Worm (Caenorhabditis elegans): Measurements from ENCODE around the gene F17C8.7.

The F17C8.7 gene

DNA sequence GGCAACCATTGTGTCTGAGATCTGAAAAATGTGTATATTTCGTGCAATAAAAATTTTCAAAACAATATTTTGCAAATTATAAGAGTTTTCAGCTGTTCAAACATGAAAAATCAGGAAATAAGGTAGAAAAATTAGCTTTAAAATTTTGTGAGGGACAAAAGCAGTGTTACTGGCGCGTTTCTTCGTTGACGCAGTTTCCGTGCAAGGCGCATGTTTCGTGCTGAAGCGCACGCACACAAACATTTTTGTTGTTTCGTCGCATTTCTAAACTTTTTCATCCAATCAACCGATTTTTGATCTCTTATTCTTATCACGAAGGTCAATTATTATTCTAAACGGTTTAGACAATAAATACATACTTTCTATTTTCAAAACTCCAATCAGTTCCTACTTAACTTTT, 42.3 kb upstream of the F17C8.7 start, which contains the start of gene nifk-1 (continued):
- TF ChIP-seq ztf-3 (GFP tag; optimal IDR thresholded peaks at IDR 0.05) (no peak), somi-1 (GFP tag; optimal IDR thresholded peaks at IDR 0.05) (no peak), hrde-1 (tag; optimal IDR thresholded peaks at IDR 0.05; ENCODE audit: borderline replicate concordance) (no peak), snpc-3.4 (tag; optimal IDR thresholded peaks at IDR 0.05) (peak; percentile 23), F57C9.4 (tag; optimal IDR thresholded peaks at IDR 0.05) (no peak), nhr-120 (GFP tag; IDR thresholded peaks at IDR 0.05) (no peak), cebp-2 (GFP tag; IDR thresholded peaks at IDR 0.05) (no peak), ZK185.1 (tag; optimal IDR thresholded peaks at IDR 0.05; ENCODE audit: poor library complexity, severe bottlenecking) (peak; percentile 7), aptf-2 (GFP tag; conservative IDR thresholded peaks at IDR 0.05) (no peak), C06A6.2 (GFP tag; conservative IDR thresholded peaks at IDR 0.05) (no peak), ztf-28 (GFP tag; IDR thresholded peaks at IDR 0.05) (no peak), ztf-18 (tag; optimal IDR thresholded peaks at IDR 0.05) (peak; percentile 95), hmg-1.2 (GFP tag; IDR thresholded peaks at IDR 0.05) (no peak; the same call in 1 of the 2 replicates), nfya-1 (tag; optimal IDR thresholded peaks at IDR 0.05; ENCODE audit: borderline replicate concordance, insufficient read depth) (no peak), attf-6 (GFP tag; IDR thresholded peaks at IDR 0.05) (no peak), let-526 (GFP tag; IDR thresholded peaks at IDR 0.05) (no peak), zim-3 (tag; optimal IDR thresholded peaks at IDR 0.05) (no peak), snpc-1.1 (tag; optimal IDR thresholded peaks at IDR 0.05; ENCODE audit: insufficient read depth) (no peak), cebp-1 (GFP tag; IDR thresholded peaks at IDR 0.05) (no peak), cebp-1 (tag; optimal IDR thresholded peaks at IDR 0.05) (peak; percentile 58), K12H6.12 (tag; optimal IDR thresholded peaks at IDR 0.05) (peak; percentile 22), ceh-58 (GFP tag; IDR thresholded peaks at IDR 0.05) (no peak), ets-4 (GFP tag; optimal IDR thresholded peaks at IDR 0.05) (no peak), lin-26 (GFP tag; IDR thresholded peaks at IDR 0.05) (no peak), D2030.7 (GFP tag; IDR thresholded peaks at IDR 0.05) (no peak), madf-8 (GFP tag; conservative IDR thresholded peaks at IDR 0.05) (no peak), fkh-3 (tag; optimal IDR thresholded peaks at IDR 0.05) (no peak), F37B4.10 (GFP tag; IDR thresholded peaks at IDR 0.05) (no peak), hmg-20 (GFP tag; IDR thresholded peaks at IDR 0.05) (no peak), B0019.2 (GFP tag; conservative IDR thresholded peaks at IDR 0.05) (no peak), Y67H2A.10 (GFP tag; conservative IDR thresholded peaks at IDR 0.05) (no peak), ceh-40 (GFP tag; IDR thresholded peaks at IDR 0.05) (no peak), repo-1 (tag; optimal IDR thresholded peaks at IDR 0.05) (no peak), unc-62 (GFP tag; optimal IDR thresholded peaks at IDR 0.05) (no peak), F49E8.2 (tag; optimal IDR thresholded peaks at IDR 0.05; ENCODE audit: insufficient read depth) (no peak), ztf-26 (tag; optimal IDR thresholded peaks at IDR 0.05) (no peak), B0261.1 (tag; optimal IDR thresholded peaks at IDR 0.05) (no peak), F23B12.7 (tag; optimal IDR thresholded peaks at IDR 0.05; ENCODE audit: insufficient read depth) (peak; percentile 57), F22D6.2 (tag; optimal IDR thresholded peaks at IDR 0.05) (no peak), bed-1 (GFP tag; IDR thresholded peaks at IDR 0.05) (no peak), C17E4.6 (GFP tag; IDR thresholded peaks at IDR 0.05) (no peak), nhr-80 (tag; optimal IDR thresholded peaks at IDR 0.05) (peak; percentile 79), chd-7 (tag; optimal IDR thresholded peaks at IDR 0.05) (no peak), lin-35 (GFP tag; optimal IDR thresholded peaks at IDR 0.05) (peak in 1 of 3 experiments; percentile 47), F33H1.4 (GFP tag; IDR thresholded peaks at IDR 0.05) (peak; percentile 44), snpc-1.3 (tag; optimal IDR thresholded peaks at IDR 0.05; ENCODE audit: insufficient read depth) (no peak), zfh-2 (GFP tag; conservative IDR thresholded peaks at IDR 0.05) (no peak), Y53F4B.3 (GFP tag; IDR thresholded peaks at IDR 0.05) (no peak), ztf-25 (GFP tag; IDR thresholded peaks at IDR 0.05) (no peak)
